Fruit fly (Drosophila melanogaster): Measurements from ENCODE around the gene CG5421.
A peak's percentile ranks its signal among the peaks of the same experiment; 100 is the strongest.

CG5421 gene

dm6 chr2L:12427487-12428101 is 20.3 kb downstream of the CG5421 start, which contains the start of the genes CG5446 and Trm1 (continued):
- no peak for TF ChIP-seq crp (GFP tag; optimal IDR thresholded peaks at IDR 0.05)
- TF ChIP-seq ken (GFP tag; IDR thresholded peaks at IDR 0.05) = 0 out of 3 replicates have a peak, but pooled peaks have one; percentile 6
- no peak for TF ChIP-seq CG8944 (GFP tag; optimal IDR thresholded peaks at IDR 0.05)
- TF ChIP-seq CG33557 (GFP tag; optimal IDR thresholded peaks at IDR 0.05) = peak; percentile 67
- peak; percentile 55 for TF ChIP-seq HLH3B (GFP tag; IDR thresholded peaks at IDR 0.05)
- no peak for TF ChIP-seq pho (GFP tag; optimal IDR thresholded peaks at IDR 0.05)
- TF ChIP-seq CG2116 (GFP tag; optimal IDR thresholded peaks at IDR 0.05) = peak; percentile 56
- TF ChIP-seq CG15269 (tag; optimal IDR thresholded peaks at IDR 0.05) = peak; percentile 77
- TF ChIP-seq CG18599 (GFP tag; optimal IDR thresholded peaks at IDR 0.05) = peak; percentile 83
- TF ChIP-seq Jarid2 (GFP tag; optimal IDR thresholded peaks at IDR 0.05) = peak; percentile 30
- TF ChIP-seq CG10431 (GFP tag; optimal IDR thresholded peaks at IDR 0.05) = peak; percentile 40
- no peak for TF ChIP-seq HLH54F (GFP tag; optimal IDR thresholded peaks at IDR 0.05)
- TF ChIP-seq Hr39 (optimal IDR thresholded peaks at IDR 0.05) = no peak
- TF ChIP-seq CG31224 (GFP tag; IDR thresholded peaks at IDR 0.05) = 0 out of 2 replicates have a peak, but pooled peaks have one; percentile 25
- no peak for TF ChIP-seq pfk (GFP tag; optimal IDR thresholded peaks at IDR 0.05)
- peak; percentile 16 for TF ChIP-seq BEAF-32 (GFP tag; optimal IDR thresholded peaks at IDR 0.05)
- TF ChIP-seq phol (tag; optimal IDR thresholded peaks at IDR 0.05) = peak; percentile 80

DNA sequence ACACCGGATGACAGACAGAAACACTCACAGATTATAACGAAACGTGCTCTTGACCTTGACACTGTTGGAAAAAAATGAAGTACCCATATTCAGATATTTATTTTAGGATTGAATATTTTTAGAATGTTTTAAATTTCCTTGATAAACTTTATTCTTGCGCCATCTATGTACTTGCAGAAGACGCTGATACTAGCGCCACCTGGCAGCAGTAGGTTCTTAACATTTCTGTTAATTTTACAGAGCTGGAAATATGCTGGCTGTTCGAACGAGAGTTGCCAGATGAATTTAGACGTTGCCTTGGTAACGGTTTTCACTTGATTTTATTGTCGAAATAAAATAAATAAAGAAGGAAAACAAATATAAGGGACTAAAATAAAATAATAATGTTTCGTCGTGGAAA is 23.4 kb downstream of the CG5421 start, which contains the start of gene Fam92:
Gene Fam92, plus strand, starts transcription at position 350 of the 400 bp plus-strand sequence.
- TF ChIP-seq CG31365 (tag; optimal IDR thresholded peaks at IDR 0.05) (peak; percentile 48), Bgb (GFP tag; IDR thresholded peaks at IDR 0.05; ENCODE audit: partially characterized antibody) (peak; percentile 42; the same call in 1 of the 2 replicates), sna (GFP tag; IDR thresholded peaks at IDR 0.05; ENCODE audit: partially characterized antibody) (no peak), CG12391 (tag; optimal IDR thresholded peaks at IDR 0.05) (peak; percentile 42), CG14667 (GFP tag; IDR thresholded peaks at IDR 0.05) (no peak), CG6272 (GFP tag; IDR thresholded peaks at IDR 0.05) (no peak), Max (GFP tag; optimal IDR thresholded peaks at IDR 0.05) (peak; percentile 22), cwo (GFP tag; optimal IDR thresholded peaks at IDR 0.05) (no peak), dimm (GFP tag; IDR thresholded peaks at IDR 0.05) (no peak), Scr (GFP tag; IDR thresholded peaks at IDR 0.05; ENCODE audit: partially characterized antibody) (no peak), Opbp (GFP tag; IDR thresholded peaks at IDR 0.05; ENCODE audit: partially characterized antibody) (peak; percentile 62; the same call in 2 of the 3 replicates), sug (tag; optimal IDR thresholded peaks at IDR 0.05) (peak; percentile 62), CG7987 (GFP tag; optimal IDR thresholded peaks at IDR 0.05) (peak; percentile 70), CkIIα-i1 (GFP tag; IDR thresholded peaks at IDR 0.05) (no peak), chif (GFP tag; optimal IDR thresholded peaks at IDR 0.05) (peak in 1 of 2 experiments; percentile 65), Side (GFP tag; optimal IDR thresholded peaks at IDR 0.05) (peak; percentile 21), CG9932 (GFP tag; IDR thresholded peaks at IDR 0.05) (peak; percentile 61), E2f2 (GFP tag; IDR thresholded peaks at IDR 0.05) (peak; percentile 32; the same call in 1 of the 2 replicates), CG12299 (tag; optimal IDR thresholded peaks at IDR 0.05) (peak; percentile 41), CG14441 (GFP tag; IDR thresholded peaks at IDR 0.05) (peak; percentile 63), phol (tag; optimal IDR thresholded peaks at IDR 0.05) (peak; percentile 13), bigmax (GFP tag; optimal IDR thresholded peaks at IDR 0.05) (no peak), Fer2 (tag; optimal IDR thresholded peaks at IDR 0.05) (peak; percentile 12), grau (tag; optimal IDR thresholded peaks at IDR 0.05) (peak; percentile 65), CG6791 (GFP tag; IDR thresholded peaks at IDR 0.05; ENCODE audit: partially characterized antibody) (no peak), CG32767 (GFP tag; IDR thresholded peaks at IDR 0.05) (no peak), yki (optimal IDR thresholded peaks at IDR 0.05) (no peak), ttk (GFP tag; IDR thresholded peaks at IDR 0.05) (peak; percentile 43; the same call in 1 of the 2 replicates), abd-A (tag; optimal IDR thresholded peaks at IDR 0.05) (no peak), slou (GFP tag; optimal IDR thresholded peaks at IDR 0.05) (no peak), CG2120 (GFP tag; optimal IDR thresholded peaks at IDR 0.05) (peak; percentile 47), zen (tag; optimal IDR thresholded peaks at IDR 0.05) (peak; percentile 24), Atf6 (GFP tag; IDR thresholded peaks at IDR 0.05) (no peak)

Measured in whole organism, embryonic.